Worm (Caenorhabditis elegans) whole organism, mixed stage, embryonic: ENCODE measurements around the gene Y94H6A.7.

ENCODE experiments used
- nhr-12 ChIP-seq: fragments of 150-350 bp; optimal IDR thresholded peaks from 2 replicates; lab custom pipeline; 2014; ENCODE audit warnings: missing biosample characterization, missing genetic modification characterization
- ztf-11 ChIP-seq: fragments of 150-350 bp; optimal IDR thresholded peaks from 2 replicates; lab custom pipeline; 2014; ENCODE audit warnings: missing biosample characterization, missing genetic modification characterization

DNA sequence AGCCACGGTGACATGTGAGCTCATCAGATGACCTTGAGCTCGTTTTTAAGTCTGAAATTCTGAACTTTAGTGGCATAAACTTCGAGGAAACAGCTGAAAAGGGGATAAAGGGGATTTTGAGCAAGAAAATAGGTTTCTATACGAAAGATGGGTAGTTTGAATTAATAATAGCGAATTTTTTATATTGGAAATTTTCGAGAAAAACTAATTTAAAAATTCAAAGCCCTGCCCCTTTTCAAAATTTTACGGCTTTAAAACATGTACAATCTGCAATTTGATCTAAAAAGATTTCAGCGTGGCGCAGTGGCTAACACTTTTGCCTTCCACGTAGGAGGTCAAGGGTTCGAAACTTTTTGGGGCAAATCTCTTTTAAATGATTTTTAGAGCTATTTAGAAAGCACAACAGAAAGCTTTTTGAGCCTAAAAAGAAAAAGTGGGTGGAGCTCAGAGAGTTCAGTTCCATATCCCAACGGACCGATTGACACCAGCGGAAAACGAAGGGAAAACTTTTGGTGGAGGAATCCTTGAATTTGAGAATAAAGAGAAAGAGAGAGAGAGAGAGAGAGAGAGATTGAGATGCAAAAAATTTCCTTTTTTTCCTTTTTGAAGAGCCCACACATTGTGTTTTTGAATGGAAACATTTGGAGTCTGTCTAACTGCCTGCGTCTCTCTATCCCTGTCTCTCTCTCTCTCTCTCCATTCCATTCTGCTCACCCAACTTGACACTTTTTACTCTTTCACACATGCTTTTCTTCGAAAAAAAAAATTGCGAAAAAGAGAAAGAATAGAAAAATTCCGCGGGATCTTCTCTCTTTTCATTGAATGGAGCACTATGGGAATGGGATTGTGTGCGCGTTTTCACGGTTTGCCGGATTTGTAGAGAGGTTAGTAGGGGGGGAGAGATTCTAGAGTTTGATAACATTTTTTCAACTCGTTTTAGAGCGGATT is 52.1 kb downstream of the Y94H6A.7 start, which contains the start of gene Y69A2AR.31:
- no peak for TF ChIP-seq nhr-12
- TF ChIP-seq ztf-11 (tag; lab: Kevin White, UChicago), result no peak
